Fruit fly (Drosophila melanogaster) whole organism, embryonic: ENCODE measurements around the gene v.

Source experiments
- Adf1 ChIP-seq: fragments of 200-800 bp; sonication (Bioruptor generic); IDR thresholded peaks from 2 replicates; pipeline ENCODE4 v1.3.6; 2022; ENCODE audit warnings: missing biosample characterization, missing genetic modification characterization
- B-H2 ChIP-seq: fragments of 200-800 bp; sonication (Bioruptor generic); optimal IDR thresholded peaks from 2 replicates; lab custom pipeline; 2018; ENCODE audit warnings: missing biosample characterization, mild to moderate bottlenecking, missing genetic modification characterization
- CG10959 ChIP-seq: fragments of 200-800 bp; sonication (Bioruptor generic); IDR thresholded peaks from 2 replicates; pipeline ENCODE4 v1.3.6; 2022; ENCODE audit warnings: missing biosample characterization, missing genetic modification characterization
- CG11247 ChIP-seq: fragments of 200-800 bp; sonication (Bioruptor generic); IDR thresholded peaks from 2 replicates; pipeline ENCODE4 v1.3.6; 2022; ENCODE audit warnings: missing biosample characterization, missing genetic modification characterization
- CG11456 ChIP-seq: fragments of 200-800 bp; sonication (Bioruptor generic); IDR thresholded peaks from 3 replicates; pipeline ENCODE4 v1.3.6; 2022; ENCODE audit warnings: missing biosample characterization, missing genetic modification characterization
- CG11504 ChIP-seq: fragments of 200-800 bp; sonication (Bioruptor generic); optimal IDR thresholded peaks from 3 replicates; lab custom pipeline; 2019; ENCODE audit warnings: missing biosample characterization, mild to moderate bottlenecking, missing genetic modification characterization, moderate library complexity
- CG12942 ChIP-seq: fragments of 200-800 bp; sonication (Bioruptor generic); optimal IDR thresholded peaks from 3 replicates; lab custom pipeline; 2016; ENCODE audit warnings: missing biosample characterization, missing genetic modification characterization
- CG13123 ChIP-seq: fragments of 200-800 bp; sonication (Bioruptor generic); optimal IDR thresholded peaks from 2 replicates; lab custom pipeline; 2016; ENCODE audit warnings: missing biosample characterization, missing genetic modification characterization
- CG14860 ChIP-seq: fragments of 200-800 bp; sonication (Bioruptor generic); IDR thresholded peaks from 3 replicates; pipeline ENCODE4 v1.3.6; 2022; ENCODE audit warnings: missing biosample characterization, missing genetic modification characterization; ENCODE audit not compliant: partially characterized antibody
- CG15514 ChIP-seq: fragments of 200-800 bp; sonication (Bioruptor generic); optimal IDR thresholded peaks from 3 replicates; lab custom pipeline; 2017; ENCODE audit warnings: missing biosample characterization, missing genetic modification characterization, mild to moderate bottlenecking, moderate library complexity, missing genetic modification reagents
- CG16815 ChIP-seq: fragments of 200-800 bp; sonication (Bioruptor generic); optimal IDR thresholded peaks from 3 replicates; lab custom pipeline; 2017; ENCODE audit warnings: missing biosample characterization, mild to moderate bottlenecking, missing genetic modification characterization
- CG17328 ChIP-seq: fragments of 200-800 bp; sonication (Bioruptor generic); IDR thresholded peaks from 2 replicates; pipeline ENCODE4 v1.3.6; 2022; ENCODE audit warnings: missing biosample characterization, missing genetic modification characterization
- CG1832 ChIP-seq: fragments of 200-800 bp; sonication (Bioruptor generic); optimal IDR thresholded peaks from 2 replicates; lab custom pipeline; 2017; ENCODE audit warnings: missing biosample characterization, mild to moderate bottlenecking, missing genetic modification characterization, inconsistent platforms
- CG18476 ChIP-seq: fragments of 200-800 bp; sonication (Bioruptor generic); optimal IDR thresholded peaks from 2 replicates; lab custom pipeline; 2016; ENCODE audit warnings: missing biosample characterization, mild to moderate bottlenecking, missing genetic modification characterization
- CG3163 ChIP-seq: fragments of 200-800 bp; sonication (Bioruptor generic); optimal IDR thresholded peaks from 3 replicates; lab custom pipeline; 2016; ENCODE audit warnings: missing biosample characterization, missing genetic modification characterization
- CG34422 ChIP-seq: fragments of 200-800 bp; sonication (Bioruptor generic); IDR thresholded peaks from 3 replicates; pipeline ENCODE4 v1.3.6; 2022; ENCODE audit warnings: missing biosample characterization, missing genetic modification characterization
- CG4730 ChIP-seq: fragments of 200-800 bp; sonication (Bioruptor generic); IDR thresholded peaks from 2 replicates; pipeline ENCODE4 v1.3.6; 2022; ENCODE audit warnings: missing biosample characterization, missing genetic modification characterization
- CG6791 ChIP-seq: fragments of 200-800 bp; sonication (Bioruptor generic); IDR thresholded peaks from 3 replicates; pipeline ENCODE4 v1.3.6; 2022; ENCODE audit warnings: missing biosample characterization, missing genetic modification characterization; ENCODE audit not compliant: partially characterized antibody
- CG7357 ChIP-seq: fragments of 200-800 bp; sonication (Bioruptor generic); IDR thresholded peaks from 3 replicates; pipeline ENCODE4 v1.3.6; 2022; ENCODE audit warnings: missing biosample characterization, missing genetic modification characterization
- CG7786 ChIP-seq: fragments of 200-800 bp; sonication (Bioruptor generic); optimal IDR thresholded peaks from 2 replicates; lab custom pipeline; 2016; ENCODE audit warnings: missing biosample characterization, missing genetic modification characterization
- Dad ChIP-seq: fragments of 200-800 bp; sonication (Bioruptor generic); optimal IDR thresholded peaks from 3 replicates; lab custom pipeline; 2016; ENCODE audit warnings: missing biosample characterization, missing genetic modification characterization
- Eip74EF ChIP-seq, 2 experiments: fragments of 200-800 bp in 1 of 2; fragments of >200 bp in 1 of 2; sonication (Bioruptor generic) in 1 of 2; optimal IDR thresholded peaks; 2 replicates each; lab custom pipeline; 2017 to 2019; ENCODE audit warnings: missing biosample characterization in 2 of 2, missing genetic modification characterization in 2 of 2, mild to moderate bottlenecking in 1 of 2, moderate library complexity in 1 of 2
- Fer1 ChIP-seq: fragments of 200-800 bp; sonication (Bioruptor generic); optimal IDR thresholded peaks from 2 replicates; lab custom pipeline; 2017; ENCODE audit warnings: missing biosample characterization, mild to moderate bottlenecking, missing genetic modification characterization
- Hr3 ChIP-seq: fragments of 200-800 bp; sonication (Bioruptor generic); optimal IDR thresholded peaks from 3 replicates; lab custom pipeline; 2016; ENCODE audit warnings: missing biosample characterization, missing genetic modification characterization
- Hsf ChIP-seq: fragments of 200-800 bp; sonication (Bioruptor generic); optimal IDR thresholded peaks from 3 replicates; lab custom pipeline; 2016; ENCODE audit warnings: missing biosample characterization, missing genetic modification characterization
- Jarid2 ChIP-seq: fragments of 200-800 bp; sonication (Bioruptor generic); optimal IDR thresholded peaks from 3 replicates; lab custom pipeline; 2017; ENCODE audit warnings: mild to moderate bottlenecking, missing biosample characterization, missing genetic modification reagents, missing genetic modification characterization
- Max ChIP-seq: fragments of 200-800 bp; sonication (Bioruptor generic); optimal IDR thresholded peaks from 2 replicates; lab custom pipeline; 2016; ENCODE audit warnings: missing biosample characterization, mild to moderate bottlenecking, missing genetic modification characterization
- Med ChIP-seq: fragments of 200-800 bp; sonication (Bioruptor generic); peaks from one replicate; lab custom pipeline; 2016; ENCODE audit warnings: missing biosample characterization, missing genetic modification characterization, mild to moderate bottlenecking, inconsistent platforms, moderate library complexity
- NFAT ChIP-seq: fragments of 200-800 bp; sonication (Bioruptor generic); IDR thresholded peaks from 2 replicates; pipeline ENCODE4 v1.3.6; 2022; ENCODE audit warnings: missing biosample characterization, missing genetic modification characterization
- Pdp1 ChIP-seq, 2 experiments: fragments of 200-800 bp; sonication (Bioruptor generic); optimal IDR thresholded peaks; 3 replicates each; lab custom pipeline; 2016; ENCODE audit warnings: missing biosample characterization in 2 of 2, missing genetic modification characterization in 2 of 2, mild to moderate bottlenecking in 1 of 2, moderate library complexity in 1 of 2
- Rfx ChIP-seq: fragments of 200-800 bp; sonication (Bioruptor generic); IDR thresholded peaks from 2 replicates; pipeline ENCODE4 v1.3.6; 2022; ENCODE audit warnings: missing biosample characterization, missing genetic modification characterization
- TFAM ChIP-seq: fragments of 200-800 bp; sonication (Bioruptor generic); optimal IDR thresholded peaks from 2 replicates; lab custom pipeline; 2017; ENCODE audit warnings: missing biosample characterization, missing genetic modification characterization, inconsistent platforms
- ash1 ChIP-seq: fragments of 200-800 bp; sonication (Bioruptor generic); optimal IDR thresholded peaks from 2 replicates; lab custom pipeline; 2018; ENCODE audit warnings: missing biosample characterization, mild to moderate bottlenecking, missing genetic modification characterization
- az2 ChIP-seq: fragments of 200-800 bp; sonication (Bioruptor generic); optimal IDR thresholded peaks from 3 replicates; lab custom pipeline; 2016; ENCODE audit warnings: missing biosample characterization, missing genetic modification characterization
- chinmo ChIP-seq: fragments of 200-800 bp; sonication (Bioruptor generic); IDR thresholded peaks from 4 replicates; pipeline ENCODE4 v1.3.6; 2022; ENCODE audit warnings: missing biosample characterization, missing genetic modification characterization; ENCODE audit not compliant: partially characterized antibody
- chm ChIP-seq: fragments of 200-800 bp; sonication (Bioruptor generic); IDR thresholded peaks from 2 replicates; pipeline ENCODE4 v1.3.6; 2022; ENCODE audit warnings: missing biosample characterization, missing genetic modification characterization
- corto ChIP-seq: fragments of 200-800 bp; sonication (Bioruptor generic); optimal IDR thresholded peaks from 2 replicates; lab custom pipeline; 2016; ENCODE audit warnings: missing biosample characterization, mild to moderate bottlenecking, missing genetic modification characterization, moderate library complexity
- ems ChIP-seq: fragments of 200-800 bp; sonication (Bioruptor generic); optimal IDR thresholded peaks from 3 replicates; lab custom pipeline; 2016; ENCODE audit warnings: missing biosample characterization, missing genetic modification characterization
- mam ChIP-seq: fragments of 200-800 bp; sonication (Bioruptor generic); optimal IDR thresholded peaks from 3 replicates; lab custom pipeline; 2016; ENCODE audit warnings: missing biosample characterization, missing genetic modification characterization
- nmo ChIP-seq: fragments of 200-800 bp; sonication (Bioruptor generic); optimal IDR thresholded peaks from 2 replicates; lab custom pipeline; 2018; ENCODE audit warnings: missing biosample characterization, mild to moderate bottlenecking, missing genetic modification characterization, moderate library complexity
- pho ChIP-seq: fragments of 200-800 bp; sonication (Bioruptor generic); optimal IDR thresholded peaks from 2 replicates; lab custom pipeline; 2016; ENCODE audit warnings: missing biosample characterization, missing genetic modification characterization
- repo ChIP-seq: fragments of 200-800 bp; sonication (Bioruptor generic); optimal IDR thresholded peaks from 2 replicates; lab custom pipeline; 2016; ENCODE audit warnings: missing biosample characterization, missing genetic modification characterization
- salm ChIP-seq: fragments of 200-800 bp; sonication (Bioruptor generic); optimal IDR thresholded peaks from 2 replicates; lab custom pipeline; 2018; ENCODE audit warnings: missing biosample characterization, mild to moderate bottlenecking, missing genetic modification characterization
- sd ChIP-seq: fragments of 200-800 bp; sonication (Bioruptor generic); optimal IDR thresholded peaks from 3 replicates; lab custom pipeline; 2018; ENCODE audit warnings: missing biosample characterization, mild to moderate bottlenecking, missing genetic modification characterization, moderate library complexity
- slou ChIP-seq: fragments of 200-800 bp; sonication (Bioruptor generic); optimal IDR thresholded peaks from 3 replicates; lab custom pipeline; 2016; ENCODE audit warnings: missing biosample characterization, missing genetic modification characterization
- sob ChIP-seq: fragments of 200-800 bp; sonication (Bioruptor generic); IDR thresholded peaks from 2 replicates; pipeline ENCODE4 v1.3.6; 2022; ENCODE audit warnings: missing biosample characterization, missing genetic modification characterization
- stc ChIP-seq: fragments of 200-800 bp; sonication (Bioruptor generic); IDR thresholded peaks from 2 replicates; pipeline ENCODE4 v1.3.6; 2022; ENCODE audit warnings: missing biosample characterization, missing genetic modification characterization
- tna ChIP-seq: fragments of 200-800 bp; sonication (Bioruptor generic); IDR thresholded peaks from 2 replicates; pipeline ENCODE4 v1.3.6; 2022; ENCODE audit warnings: missing biosample characterization, missing genetic modification characterization; ENCODE audit not compliant: partially characterized antibody
- unc-4 ChIP-seq: fragments of 200-800 bp; sonication (Bioruptor generic); IDR thresholded peaks from 2 replicates; pipeline ENCODE4 v1.3.6; 2022; ENCODE audit warnings: missing biosample characterization, missing genetic modification characterization; ENCODE audit not compliant: partially characterized antibody
- unpg ChIP-seq: fragments of 200-800 bp; sonication (Bioruptor generic); optimal IDR thresholded peaks from 3 replicates; lab custom pipeline; 2018; ENCODE audit warnings: missing biosample characterization, mild to moderate bottlenecking, missing genetic modification characterization, moderate library complexity

The v gene

dm6 chrX:10930553-10931092, 6.9 kb downstream of the v start, which contains the start of gene Myo10A:
TSS of gene Myo10A (plus strand) at chrX:10930840.
- TF ChIP-seq unc-4 (0 out of 2 replicates have a peak, but pooled peaks have one; percentile 13), CG17328 (GFP tag; lab: Robert Waterston, UW) (no peak), tna (GFP tag; lab: Robert Waterston, UW) (no peak), Fer1 (GFP tag; lab: Kevin White, UChicago) (no peak), mam (GFP tag; lab: Kevin White, UChicago) (no peak), CG10959 (GFP tag; lab: Robert Waterston, UW) (no peak), pho (GFP tag; lab: Kevin White, UChicago) (no peak), sob (GFP tag; lab: Robert Waterston, UW) (no peak), Hr3 (GFP tag; lab: Kevin White, UChicago) (no peak), slou (no peak), Dad (no peak), nmo (GFP tag; lab: Kevin White, UChicago) (no peak), CG7786 (no peak), TFAM (GFP tag; lab: Kevin White, UChicago) (no peak), chinmo (GFP tag; lab: Robert Waterston, UW) (0 out of 4 replicates have a peak, but pooled peaks have one; percentile 57), chm (GFP tag; lab: Robert Waterston, UW) (0 out of 2 replicates have a peak, but pooled peaks have one; percentile 28), CG11247 (no peak), CG7357 (GFP tag; lab: Robert Waterston, UW) (no peak), Med (peak; percentile 83), unpg (no peak), CG6791 (GFP tag; lab: Robert Waterston, UW) (0 out of 3 replicates have a peak, but pooled peaks have one; percentile 40), salm (tag; lab: Kevin White, UChicago) (no peak), CG12942 (GFP tag; lab: Kevin White, UChicago) (no peak), CG16815 (GFP tag; lab: Kevin White, UChicago) (no peak), ash1 (GFP tag; lab: Kevin White, UChicago) (no peak), az2 (GFP tag; lab: Kevin White, UChicago) (no peak), repo (GFP tag; lab: Kevin White, UChicago) (no peak), Adf1 (GFP tag; lab: Robert Waterston, UW) (no peak), ems (GFP tag; lab: Kevin White, UChicago) (no peak), CG11504 (tag; lab: Kevin White, UChicago) (no peak), sd (peak; percentile 59), Eip74EF (GFP tag; optimal IDR thresholded peaks at IDR 0.05; lab: Kevin White, UChicago) (no peak), CG4730 (GFP tag; lab: Robert Waterston, UW) (no peak), Jarid2 (GFP tag; lab: Kevin White, UChicago) (peak; percentile 69), Pdp1 (GFP tag; optimal IDR thresholded peaks at IDR 0.05; lab: Kevin White, UChicago) (no peak), CG34422 (0 out of 3 replicates have a peak, but pooled peaks have one; percentile 21), stc (GFP tag; lab: Robert Waterston, UW) (no peak), CG13123 (GFP tag; lab: Kevin White, UChicago) (no peak), CG11456 (GFP tag; lab: Robert Waterston, UW) (no peak), Max (GFP tag; lab: Kevin White, UChicago) (no peak), CG18476 (GFP tag; lab: Kevin White, UChicago) (no peak), Hsf (GFP tag; lab: Kevin White, UChicago) (no peak), Rfx (GFP tag; lab: Robert Waterston, UW) (no peak), NFAT (GFP tag; lab: Robert Waterston, UW) (0 out of 2 replicates have a peak, but pooled peaks have one; percentile 17), CG14860 (GFP tag; lab: Robert Waterston, UW) (no peak), corto (GFP tag; lab: Kevin White, UChicago) (no peak), CG3163 (GFP tag; lab: Kevin White, UChicago) (no peak), CG1832 (no peak), CG15514 (GFP tag; lab: Kevin White, UChicago) (no peak), B-H2 (GFP tag; lab: Kevin White, UChicago) (no peak)
